Fruit fly (Drosophila melanogaster): ENCODE measurements around the gene Zpr1.
A peak's percentile ranks its signal among the peaks of the same experiment; 100 is the strongest.

DNA sequence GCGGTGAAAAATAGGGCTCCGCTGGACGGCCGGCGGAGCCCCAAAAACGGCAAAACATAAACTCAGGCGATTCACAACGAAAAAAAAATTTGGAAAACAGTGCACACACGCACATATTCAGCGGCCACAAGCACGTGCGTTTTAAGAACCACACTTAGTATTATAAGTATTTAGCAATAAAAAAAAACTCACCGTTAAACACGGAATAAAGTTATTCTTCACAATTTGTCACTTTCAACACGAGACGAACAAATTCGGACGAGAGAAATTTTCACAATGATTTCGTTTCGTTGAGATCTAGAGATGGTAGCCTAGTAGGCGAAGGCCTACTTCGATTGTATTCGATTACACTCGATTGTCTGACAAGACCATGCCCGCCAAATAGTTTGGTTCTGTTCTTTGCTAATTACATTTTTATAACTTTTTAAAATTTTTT is 5.5 kb downstream of the Zpr1 start, which contains the start of gene His3.3B:
- TF ChIP-seq tai (GFP tag; optimal IDR thresholded peaks at IDR 0.05): no peak
- peak; percentile 24 for TF ChIP-seq h (GFP tag; optimal IDR thresholded peaks at IDR 0.05)
- no peak for TF ChIP-seq Abd-B (GFP tag; optimal IDR thresholded peaks at IDR 0.05)
- TF ChIP-seq GATAd (GFP tag; optimal IDR thresholded peaks at IDR 0.05): no peak

Measured in whole organism, wandering third instar larva.